Fruit fly (Drosophila melanogaster): ENCODE data around the gene CG43232.

The CG43232 gene

dm6 chr2L:6942714-6943113 is 10.8 kb downstream of the CG43232 start, which contains the start of gene CG18304:
Gene CG18304 (minus strand): TSS chr2L:6942814.
- TF ChIP-seq CG17801 (GFP tag; optimal IDR thresholded peaks at IDR 0.05; ENCODE audit: partially characterized antibody) = no peak

- TF ChIP-seq CG17801 (GFP tag; optimal IDR thresholded peaks at IDR 0.05; ENCODE audit: partially characterized antibody) = peak; percentile 30
Measured at dm6 chr2L:6945088-6945487, 13.2 kb downstream of the CG43232 start, which contains the start of gene Fgop2. Gene Fgop2 (minus strand): TSS chr2L:6945289.

dm6 chr2L:6948540-6948942 is 16.6 kb downstream of the CG43232 start, which contains the start of gene ihog:
Gene ihog (minus strand): TSS chr2L:6948808.
- TF ChIP-seq CG17801 (GFP tag; optimal IDR thresholded peaks at IDR 0.05; ENCODE audit: partially characterized antibody) = no peak

dm6 chr2L:6950096-6950495 is 18.2 kb downstream of the CG43232 start, which contains the start of the genes Gas41 and SA1:
Gene Gas41 (minus strand): TSS chr2L:6950207.
Gene SA1 (plus strand): TSS chr2L:6950421.
- TF ChIP-seq CG17801 (GFP tag; optimal IDR thresholded peaks at IDR 0.05; ENCODE audit: partially characterized antibody) = peak; percentile 18

dm6 chr2L:6956725-6957124 is 24.8 kb downstream of the CG43232 start, which contains the start of the genes CG13775 and CG3430:
Gene CG13775 (minus strand): TSS chr2L:6956950.
Gene CG3430 (plus strand): TSS chr2L:6957008.
- TF ChIP-seq CG17801 (GFP tag; optimal IDR thresholded peaks at IDR 0.05; ENCODE audit: partially characterized antibody) = no peak

dm6 chr2L:6960165-6960564 is 28.2 kb downstream of the CG43232 start, which contains the start of the genes Atac1 and Hmgcl:
Gene Atac1 (minus strand): TSS chr2L:6960328.
Gene Hmgcl (plus strand): TSS chr2L:6960377.
- no peak for TF ChIP-seq CG17801 (GFP tag; optimal IDR thresholded peaks at IDR 0.05; ENCODE audit: partially characterized antibody)

- peak; percentile 68 for TF ChIP-seq CG17801 (GFP tag; optimal IDR thresholded peaks at IDR 0.05; ENCODE audit: partially characterized antibody)
Measured at dm6 chr2L:6964022-6964434, 32.1 kb downstream of the CG43232 start, which contains the start of the genes sip2 and Coprox. Gene sip2 (minus strand): TSS chr2L:6964074. Gene Coprox (plus strand): TSS chr2L:6964421.

dm6 chr2L:6964632-6965031 is 32.7 kb downstream of the CG43232 start:
- no peak for TF ChIP-seq CG17801 (GFP tag; optimal IDR thresholded peaks at IDR 0.05; ENCODE audit: partially characterized antibody)

dm6 chr2L:6966309-6966708 is 34.4 kb downstream of the CG43232 start:
- TF ChIP-seq CG17801 (GFP tag; optimal IDR thresholded peaks at IDR 0.05; ENCODE audit: partially characterized antibody) = no peak

- TF ChIP-seq CG17801 (GFP tag; optimal IDR thresholded peaks at IDR 0.05; ENCODE audit: partially characterized antibody) = no peak
Measured at dm6 chr2L:6967422-6968012, 35.6 kb downstream of the CG43232 start, which contains the start of gene Sumo. Gene Sumo (minus strand): TSS chr2L:6967644.

dm6 chr2L:6968013-6968517 is 36.1 kb downstream of the CG43232 start:
- peak; percentile 1 for TF ChIP-seq CG17801 (GFP tag; optimal IDR thresholded peaks at IDR 0.05; ENCODE audit: partially characterized antibody)

dm6 chr2L:6970813-6971212 is 38.9 kb downstream of the CG43232 start:
- TF ChIP-seq CG17801 (GFP tag; optimal IDR thresholded peaks at IDR 0.05; ENCODE audit: partially characterized antibody) = no peak

dm6 chr2L:6971597-6972036 is 39.7 kb downstream of the CG43232 start, which contains the start of gene snRNP-U1-70K:
Gene snRNP-U1-70K (minus strand): TSS chr2L:6971737.
- no peak for TF ChIP-seq CG17801 (GFP tag; optimal IDR thresholded peaks at IDR 0.05; ENCODE audit: partially characterized antibody)
